Fruit fly (Drosophila melanogaster): ENCODE results near the gene CG5731.
A peak's percentile ranks its signal among the peaks of the same experiment; 100 is the strongest.

Gene CG5731

dm6 chr2L:10201743-10202142, 7.8 kb downstream of the CG5731 start:
- TF ChIP-seq CG9139 (GFP tag; optimal IDR thresholded peaks at IDR 0.05) = no peak
- TF ChIP-seq salr (GFP tag; optimal IDR thresholded peaks at IDR 0.05) = no peak
- TF ChIP-seq Hr4 (GFP tag; optimal IDR thresholded peaks at IDR 0.05) = no peak
- no peak for TF ChIP-seq pdm3 (GFP tag; optimal IDR thresholded peaks at IDR 0.05)
- no peak for TF ChIP-seq ss (GFP tag; optimal IDR thresholded peaks at IDR 0.05)
- no peak for TF ChIP-seq CG34406 (GFP tag; optimal IDR thresholded peaks at IDR 0.05)
- no peak for TF ChIP-seq spab (GFP tag; optimal IDR thresholded peaks at IDR 0.05)
- TF ChIP-seq CG8119 (GFP tag; IDR thresholded peaks at IDR 0.05) = no peak
- TF ChIP-seq CG32006 (GFP tag; optimal IDR thresholded peaks at IDR 0.05) = no peak
- no peak for TF ChIP-seq net (GFP tag; optimal IDR thresholded peaks at IDR 0.05)
- TF ChIP-seq Eip93F (GFP tag; optimal IDR thresholded peaks at IDR 0.05) = no peak
- no peak for TF ChIP-seq Hr39 (GFP tag; optimal IDR thresholded peaks at IDR 0.05)
- TF ChIP-seq CG10669 (GFP tag; optimal IDR thresholded peaks at IDR 0.05) = no peak
- TF ChIP-seq Ets96B (tag; optimal IDR thresholded peaks at IDR 0.05) = no peak
- TF ChIP-seq Lpt (GFP tag; optimal IDR thresholded peaks at IDR 0.05) = no peak
- no peak for TF ChIP-seq Eip78C (GFP tag)
- TF ChIP-seq Gug (GFP tag; IDR thresholded peaks at IDR 0.05) = no peak
- TF ChIP-seq CG15336 (GFP tag; IDR thresholded peaks at IDR 0.05) = no peak

- no peak for TF ChIP-seq CG6276 (GFP tag; optimal IDR thresholded peaks at IDR 0.05)
- TF ChIP-seq pdm3 (GFP tag; optimal IDR thresholded peaks at IDR 0.05) = peak; percentile 92
- TF ChIP-seq fd85E (GFP tag; optimal IDR thresholded peaks at IDR 0.05) = peak; percentile 91
- TF ChIP-seq CG7368 (GFP tag; optimal IDR thresholded peaks at IDR 0.05) = peak; percentile 93
- TF ChIP-seq ss (GFP tag; optimal IDR thresholded peaks at IDR 0.05) = peak; percentile 81 to 94
- peak; percentile 90 for TF ChIP-seq Smox (GFP tag; optimal IDR thresholded peaks at IDR 0.05)
- peak; percentile 92 for TF ChIP-seq dac (GFP tag; optimal IDR thresholded peaks at IDR 0.05)
- peak; percentile 86 for TF ChIP-seq CG11762 (GFP tag; optimal IDR thresholded peaks at IDR 0.05; ENCODE audit: insufficient read depth)
- TF ChIP-seq Ets21C (GFP tag; optimal IDR thresholded peaks at IDR 0.05) = peak; percentile 84
- peak; percentile 94 for TF ChIP-seq Sox102F (GFP tag; optimal IDR thresholded peaks at IDR 0.05)
- peak; percentile 93 for TF ChIP-seq Met (GFP tag; optimal IDR thresholded peaks at IDR 0.05)
- TF ChIP-seq CG3032 (tag; optimal IDR thresholded peaks at IDR 0.05) = peak; percentile 75
- peak; percentile 91 for TF ChIP-seq CG6792 (GFP tag; optimal IDR thresholded peaks at IDR 0.05)
- TF ChIP-seq CG8319 (GFP tag; optimal IDR thresholded peaks at IDR 0.05) = peak; percentile 87
- TF ChIP-seq CG3919 (GFP tag; optimal IDR thresholded peaks at IDR 0.05) = peak; percentile 98
- TF ChIP-seq esn (GFP tag; optimal IDR thresholded peaks at IDR 0.05) = peak; percentile 97
- no peak for TF ChIP-seq CG32006 (GFP tag; optimal IDR thresholded peaks at IDR 0.05)
- peak; percentile 93 for TF ChIP-seq acj6 (GFP tag; optimal IDR thresholded peaks at IDR 0.05)
- peak; percentile 76 for TF ChIP-seq CG11902 (GFP tag; optimal IDR thresholded peaks at IDR 0.05)
- peak; percentile 100 for TF ChIP-seq achi (GFP tag; optimal IDR thresholded peaks at IDR 0.05)
- TF ChIP-seq cyc (GFP tag; optimal IDR thresholded peaks at IDR 0.05) = peak; percentile 96
- no peak for TF ChIP-seq CG4318 (GFP tag; optimal IDR thresholded peaks at IDR 0.05)
- peak; percentile 59 to 95 for TF ChIP-seq salr (GFP tag; optimal IDR thresholded peaks at IDR 0.05)
- peak; percentile 96 for TF ChIP-seq CG6163 (GFP tag; IDR thresholded peaks at IDR 0.05)
- peak; percentile 96 for TF ChIP-seq Sox14 (GFP tag; optimal IDR thresholded peaks at IDR 0.05)
- TF ChIP-seq Eip93F (GFP tag; optimal IDR thresholded peaks at IDR 0.05) = no peak
- TF ChIP-seq CG31627 (GFP tag; optimal IDR thresholded peaks at IDR 0.05) = peak; percentile 96
- peak; percentile 75 for TF ChIP-seq fd59A (GFP tag; optimal IDR thresholded peaks at IDR 0.05)
- peak; percentile 86 for TF ChIP-seq CG10631 (GFP tag; optimal IDR thresholded peaks at IDR 0.05)
- TF ChIP-seq lz (GFP tag; optimal IDR thresholded peaks at IDR 0.05) = peak; percentile 97
- TF ChIP-seq fkh (GFP tag; optimal IDR thresholded peaks at IDR 0.05) = peak; percentile 90
- peak; percentile 92 for TF ChIP-seq CG34406 (GFP tag; optimal IDR thresholded peaks at IDR 0.05)
- peak; percentile 93 for TF ChIP-seq net (GFP tag; optimal IDR thresholded peaks at IDR 0.05)
- TF ChIP-seq Gug (GFP tag; IDR thresholded peaks at IDR 0.05) = peak; percentile 69
- TF ChIP-seq eg (GFP tag; IDR thresholded peaks at IDR 0.05) = peak; percentile 96; the same call in 2 of the 3 replicates
- peak; percentile 98 for TF ChIP-seq vri (GFP tag; optimal IDR thresholded peaks at IDR 0.05)
- no peak for TF ChIP-seq Hr38 (GFP tag; optimal IDR thresholded peaks at IDR 0.05)
- TF ChIP-seq CG9139 (GFP tag; optimal IDR thresholded peaks at IDR 0.05) = peak; percentile 91
- peak; percentile 93 for TF ChIP-seq Hr39 (GFP tag; optimal IDR thresholded peaks at IDR 0.05)
- peak; percentile 97 for TF ChIP-seq CG1621 (tag; optimal IDR thresholded peaks at IDR 0.05)
- peak; percentile 76 for TF ChIP-seq Hr4 (GFP tag; optimal IDR thresholded peaks at IDR 0.05)
- peak; percentile 60; the same call in 1 of the 3 replicates for TF ChIP-seq CG8119 (GFP tag; IDR thresholded peaks at IDR 0.05)
- TF ChIP-seq CG8632 (GFP tag; optimal IDR thresholded peaks at IDR 0.05) = peak; percentile 83
Measured at dm6 chr2L:10200847-10201246, 8.7 kb downstream of the CG5731 start, which contains the start of the genes Ripalpha and RpL7. Ripalpha (minus strand) TSS chr2L:10200974. RpL7 (plus strand) TSS chr2L:10201004.
